Worm (Caenorhabditis elegans) whole organism, midembryonic: ENCODE results near the gene pgl-3.

Experiments used
- T22C8.4 ChIP-seq: fragments of 200-800 bp; sonication (Bioruptor generic); IDR thresholded peaks from 2 replicates; pipeline ENCODE4 v1.3.6; 2022; ENCODE audit warnings: missing genetic modification characterization, missing compliant biosample characterization
- flt-1 ChIP-seq: fragments of 200-800 bp; sonication (Bioruptor generic); IDR thresholded peaks from 2 replicates; pipeline ENCODE4 v1.3.6; 2022; ENCODE audit warnings: missing genetic modification characterization, missing compliant biosample characterization
- tab-1 ChIP-seq: fragments of 200-800 bp; sonication (Bioruptor generic); IDR thresholded peaks from 2 replicates; pipeline ENCODE4 v1.3.6; 2022; ENCODE audit warnings: missing genetic modification characterization, missing compliant biosample characterization
- ztf-23 ChIP-seq: fragments of 200-800 bp; sonication (Bioruptor generic); IDR thresholded peaks from 2 replicates; pipeline ENCODE4 v1.3.6; 2022; ENCODE audit warnings: missing genetic modification reagents, missing genetic modification characterization, missing compliant biosample characterization

ce11 chrV:4754684-4755211, 1.0 kb upstream of the pgl-3 start:
- no peak for TF ChIP-seq T22C8.4 (GFP tag; lab: Robert Waterston, UW)
- TF ChIP-seq flt-1: no peak
- TF ChIP-seq tab-1: no peak
- TF ChIP-seq ztf-23 (GFP tag; lab: Robert Waterston, UW): no peak
